Worm (Caenorhabditis elegans) whole organism, young adult: ENCODE data around the gene Y54F10BM.22.
A peak's percentile ranks its signal among the peaks of the same experiment; 100 is the strongest.

Experiments
- F57A8.1 ChIP-seq: fragments of 200-800 bp; sonication (Bioruptor generic); optimal IDR thresholded peaks from 2 replicates; lab custom pipeline; 2018; ENCODE audit warnings: mild to moderate bottlenecking, missing genetic modification characterization, moderate library complexity, missing compliant biosample characterization
- Y53F4B.3 ChIP-seq: fragments of 200-800 bp; sonication (Bioruptor generic); IDR thresholded peaks from 2 replicates; pipeline ENCODE4 v1.3.6; 2022; ENCODE audit warnings: missing genetic modification reagents, missing genetic modification characterization, missing compliant biosample characterization
- ceh-100 ChIP-seq: fragments of 200-800 bp; sonication (Bioruptor generic); IDR thresholded peaks from 2 replicates; pipeline ENCODE4 v1.3.6; 2022; ENCODE audit warnings: missing genetic modification reagents, missing genetic modification characterization, missing compliant biosample characterization
- ceh-27 ChIP-seq: fragments of 200-800 bp; sonication (Bioruptor generic); optimal IDR thresholded peaks from 2 replicates; lab custom pipeline; 2018; ENCODE audit warnings: mild to moderate bottlenecking, missing genetic modification characterization, moderate library complexity, missing compliant biosample characterization
- egl-44 ChIP-seq: fragments of 200-800 bp; sonication (Bioruptor generic); IDR thresholded peaks from 2 replicates; pipeline ENCODE4 v1.3.6; 2022; ENCODE audit warnings: missing genetic modification reagents, missing genetic modification characterization, missing compliant biosample characterization
- hsf-1 ChIP-seq: fragments of 200-800 bp; sonication (Bioruptor generic); IDR thresholded peaks from 2 replicates; pipeline ENCODE4 v1.3.6; 2022; ENCODE audit warnings: missing genetic modification reagents, missing genetic modification characterization, missing compliant biosample characterization
- lin-35 ChIP-seq, 3 experiments: fragments of 150-350 bp in 2 of 3; sonication (generic microtip) in 1 of 3; optimal IDR thresholded peaks; 2 replicates each; lab custom pipeline; 2014 to 2018; ENCODE audit warnings: missing biosample characterization in 3 of 3, missing genetic modification characterization in 3 of 3, missing genetic modification reagents in 3 of 3
- nfya-1 ChIP-seq: sonication (generic microtip); optimal IDR thresholded peaks from 2 replicates; lab custom pipeline; 2017; ENCODE audit warnings: antibody characterized with exemption, missing compliant biosample characterization, missing genetic modification characterization, borderline replicate concordance; ENCODE audit not compliant: insufficient read depth
- rcor-1 ChIP-seq: fragments of 200-800 bp; sonication (Bioruptor generic); IDR thresholded peaks from 2 replicates; pipeline ENCODE4 v1.3.6; 2022; ENCODE audit warnings: missing genetic modification reagents, missing genetic modification characterization, missing compliant biosample characterization
- repo-1 ChIP-seq: sonication (generic microtip); optimal IDR thresholded peaks from 2 replicates; lab custom pipeline; 2017; ENCODE audit warnings: mild to moderate bottlenecking, missing genetic modification characterization, missing compliant biosample characterization
- snpc-4 ChIP-seq, 5 experiments: fragments of 150-350 bp in 1 of 5; sonication (generic microtip) in 4 of 5; optimal IDR thresholded peaks; 2 replicates each; lab custom pipeline; 2014 to 2018; ENCODE audit warnings: missing genetic modification characterization in 5 of 5, missing biosample characterization in 3 of 5, antibody characterized with exemption in 2 of 5, mild to moderate bottlenecking in 2 of 5, missing compliant biosample characterization in 2 of 5, missing genotype in 2 of 5, moderate library complexity in 2 of 5, missing genetic modification reagents in 1 of 5

ce11 chrIII:2304867-2305266, 24.2 kb downstream of the Y54F10BM.22 start, which contains the start of gene Y54F10BM.9:
- TF ChIP-seq ceh-100: no peak
- TF ChIP-seq ceh-27: peak; percentile 8
- TF ChIP-seq lin-35 (GFP tag; optimal IDR thresholded peaks at IDR 0.05; lab: Kevin White, UChicago): no peak
- no peak for TF ChIP-seq F57A8.1 (GFP tag; lab: Kevin White, UChicago)
- no peak for TF ChIP-seq rcor-1 (GFP tag; lab: Robert Waterston, UW)
- no peak for TF ChIP-seq egl-44 (GFP tag; lab: Robert Waterston, UW)
- no peak for TF ChIP-seq snpc-4 (GFP tag; optimal IDR thresholded peaks at IDR 0.05; lab: Kevin White, UChicago)
- no peak for TF ChIP-seq snpc-4 (tag; optimal IDR thresholded peaks at IDR 0.05; lab: Kevin White, UChicago)
- no peak for TF ChIP-seq Y53F4B.3 (GFP tag; lab: Robert Waterston, UW)
- no peak for TF ChIP-seq nfya-1 (tag; lab: Kevin White, UChicago)
- TF ChIP-seq repo-1 (tag; lab: Kevin White, UChicago): no peak
- no peak for TF ChIP-seq hsf-1 (GFP tag; lab: Robert Waterston, UW)
